Worm (Caenorhabditis elegans) whole organism, L4 larva: Measurements from ENCODE around the gene mdl-1.

Source experiments
- Y5F2A.4 ChIP-seq: fragments of 200-800 bp; sonication (Bioruptor generic); optimal IDR thresholded peaks from 2 replicates; lab custom pipeline; 2018; ENCODE audit warnings: mild to moderate bottlenecking, missing genetic modification characterization, missing compliant biosample characterization
- lir-3 ChIP-seq: sonication (generic microtip); optimal IDR thresholded peaks from 2 replicates; lab custom pipeline; 2016; ENCODE audit warnings: mild to moderate bottlenecking, missing genetic modification characterization, missing compliant biosample characterization
- mep-1 ChIP-seq: fragments of 150-350 bp; sonication (generic microtip); optimal IDR thresholded peaks from 3 replicates; lab custom pipeline; 2014; ENCODE audit warnings: missing biosample characterization, missing genetic modification characterization
- mes-2 ChIP-seq: sonication (generic microtip); optimal IDR thresholded peaks from 2 replicates; lab custom pipeline; 2016; ENCODE audit warnings: missing genotype, mild to moderate bottlenecking, missing genetic modification characterization, missing compliant biosample characterization; ENCODE audit not compliant: poor library complexity, severe bottlenecking
- nhr-76 ChIP-seq: fragments of 150-350 bp; optimal IDR thresholded peaks from 2 replicates; lab custom pipeline; 2014; ENCODE audit warnings: missing biosample characterization, missing genetic modification characterization
- pha-4 ChIP-seq, 2 experiments: fragments of 150-350 bp in 1 of 2; fragments of 200-800 bp in 1 of 2; sonication (Bioruptor generic) in 1 of 2; IDR thresholded peaks in 1 of 2; optimal IDR thresholded peaks in 1 of 2; 2 replicates each; pipeline versions ENCODE4 v1.3.6 to Lab custom; 2014 to 2022; ENCODE audit warnings: missing genetic modification characterization in 2 of 2, missing genetic modification reagents in 2 of 2, missing biosample characterization in 1 of 2, missing compliant biosample characterization in 1 of 2

DNA sequence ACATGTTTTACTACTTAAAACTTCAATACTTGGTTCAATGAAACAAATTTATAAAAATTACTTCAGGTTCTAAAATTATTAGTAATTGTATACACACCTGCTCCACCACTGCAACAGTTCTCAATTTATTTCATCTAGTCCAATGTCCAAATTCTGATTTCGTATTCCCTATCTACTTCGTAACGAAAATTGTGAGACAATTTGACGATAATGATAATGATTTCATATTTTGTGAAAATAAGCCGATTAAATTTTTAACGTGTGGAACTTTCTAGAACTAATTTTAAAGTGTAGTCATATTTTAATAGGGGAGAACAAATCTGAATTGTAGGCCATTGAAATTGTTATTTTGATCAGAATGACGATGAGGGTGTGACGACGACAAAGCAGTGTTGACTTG, 48.3 kb downstream of the mdl-1 start:
- TF ChIP-seq lir-3 (tag; lab: Kevin White, UChicago) = no peak
- TF ChIP-seq nhr-76 (tag; lab: Kevin White, UChicago) = no peak
- no peak for TF ChIP-seq mep-1 (tag; lab: Kevin White, UChicago)
- no peak for TF ChIP-seq mes-2 (tag; lab: Kevin White, UChicago)
- TF ChIP-seq Y5F2A.4 (GFP tag; lab: Kevin White, UChicago) = no peak
- TF ChIP-seq pha-4 (GFP tag; IDR thresholded peaks at IDR 0.05; lab: Robert Waterston, UW) = no peak
- TF ChIP-seq pha-4 (tag; optimal IDR thresholded peaks at IDR 0.05; lab: Kevin White, UChicago) = no peak
